Fruit fly (Drosophila melanogaster) whole organism, prepupa: ENCODE results near the gene tral.

ENCODE experiments used
- CG10631 ChIP-seq: fragments of 200-800 bp; sonication (Bioruptor generic); optimal IDR thresholded peaks from 2 replicates; lab custom pipeline; 2016; ENCODE audit warnings: missing biosample characterization, missing genetic modification characterization
- CG10669 ChIP-seq: fragments of 200-800 bp; sonication (Bioruptor generic); optimal IDR thresholded peaks from 3 replicates; lab custom pipeline; 2018; ENCODE audit warnings: missing biosample characterization, mild to moderate bottlenecking, missing genetic modification characterization, moderate library complexity
- CG11762 ChIP-seq: fragments of 200-800 bp; sonication (Bioruptor generic); optimal IDR thresholded peaks from 3 replicates; lab custom pipeline; 2016; ENCODE audit warnings: missing biosample characterization, missing genetic modification characterization; ENCODE audit not compliant: insufficient read depth
- CG11902 ChIP-seq: fragments of 200-800 bp; sonication (Bioruptor generic); optimal IDR thresholded peaks from 3 replicates; lab custom pipeline; 2016; ENCODE audit warnings: missing biosample characterization, missing genetic modification characterization
- CG15336 ChIP-seq: fragments of 200-800 bp; sonication (Bioruptor generic); IDR thresholded peaks from 2 replicates; pipeline ENCODE4 v1.3.6; 2022; ENCODE audit warnings: missing biosample characterization, missing genetic modification characterization
- CG1621 ChIP-seq: fragments of 200-800 bp; sonication (Bioruptor generic); optimal IDR thresholded peaks from 3 replicates; lab custom pipeline; 2018; ENCODE audit warnings: missing biosample characterization, mild to moderate bottlenecking, missing genetic modification characterization
- CG16779 ChIP-seq: fragments of 200-800 bp; sonication (Bioruptor generic); optimal IDR thresholded peaks from 3 replicates; lab custom pipeline; 2017; ENCODE audit warnings: missing biosample characterization, mild to moderate bottlenecking, missing genetic modification characterization
- CG3032 ChIP-seq: fragments of 200-800 bp; optimal IDR thresholded peaks from 2 replicates; lab custom pipeline; 2019; ENCODE audit warnings: missing biosample characterization, mild to moderate bottlenecking, missing genetic modification characterization, moderate library complexity
- CG31627 ChIP-seq: fragments of 200-800 bp; sonication (Bioruptor generic); optimal IDR thresholded peaks from 3 replicates; lab custom pipeline; 2016; ENCODE audit warnings: missing biosample characterization, missing genetic modification characterization
- CG34406 ChIP-seq: fragments of 200-800 bp; sonication (Bioruptor generic); optimal IDR thresholded peaks from 3 replicates; lab custom pipeline; 2016; ENCODE audit warnings: missing biosample characterization, missing genetic modification characterization
- CG3919 ChIP-seq: fragments of 200-800 bp; sonication (Bioruptor generic); optimal IDR thresholded peaks from 3 replicates; lab custom pipeline; 2016; ENCODE audit warnings: missing biosample characterization, missing genetic modification characterization
- CG4318 ChIP-seq: fragments of 200-800 bp; sonication (Bioruptor generic); optimal IDR thresholded peaks from 3 replicates; lab custom pipeline; 2017; ENCODE audit warnings: missing biosample characterization, mild to moderate bottlenecking, missing genetic modification characterization
- CG6163 ChIP-seq: fragments of 200-800 bp; sonication (Bioruptor generic); IDR thresholded peaks from 3 replicates; pipeline ENCODE4 v1.3.6; 2022; ENCODE audit warnings: missing biosample characterization, missing genetic modification characterization
- CG6276 ChIP-seq: fragments of 200-800 bp; sonication (Bioruptor generic); optimal IDR thresholded peaks from 2 replicates; lab custom pipeline; 2017; ENCODE audit warnings: missing biosample characterization, mild to moderate bottlenecking, missing genetic modification characterization
- CG6792 ChIP-seq: fragments of 200-800 bp; sonication (Bioruptor generic); optimal IDR thresholded peaks from 3 replicates; lab custom pipeline; 2016; ENCODE audit warnings: missing biosample characterization, missing genetic modification characterization
- CG6808 ChIP-seq: fragments of 200-800 bp; sonication (Bioruptor generic); optimal IDR thresholded peaks from 3 replicates; lab custom pipeline; 2017; ENCODE audit warnings: missing biosample characterization, missing genetic modification characterization, mild to moderate bottlenecking, moderate library complexity, missing genetic modification reagents
- CG6854 ChIP-seq: fragments of 200-800 bp; sonication (Bioruptor generic); optimal IDR thresholded peaks from 2 replicates; lab custom pipeline; 2017; ENCODE audit warnings: missing biosample characterization, mild to moderate bottlenecking, missing genetic modification characterization
- CG7368 ChIP-seq: fragments of 200-800 bp; sonication (Bioruptor generic); optimal IDR thresholded peaks from 3 replicates; lab custom pipeline; 2016; ENCODE audit warnings: missing biosample characterization, missing genetic modification characterization
- CG8119 ChIP-seq: fragments of 200-800 bp; sonication (Bioruptor generic); IDR thresholded peaks from 3 replicates; pipeline ENCODE4 v1.3.6; 2022; ENCODE audit warnings: missing biosample characterization, missing genetic modification characterization
- CG8319 ChIP-seq: fragments of 200-800 bp; sonication (Bioruptor generic); optimal IDR thresholded peaks from 3 replicates; lab custom pipeline; 2016; ENCODE audit warnings: missing biosample characterization, missing genetic modification characterization
- CG8632 ChIP-seq: fragments of 200-800 bp; sonication (Bioruptor generic); optimal IDR thresholded peaks from 3 replicates; lab custom pipeline; 2016; ENCODE audit warnings: missing biosample characterization, missing genetic modification characterization
- Eip93F ChIP-seq: fragments of 200-800 bp; sonication (Bioruptor generic); optimal IDR thresholded peaks from 2 replicates; lab custom pipeline; 2016; ENCODE audit warnings: missing biosample characterization, mild to moderate bottlenecking, missing genetic modification characterization
- Ets96B ChIP-seq: fragments of 200-800 bp; optimal IDR thresholded peaks from 2 replicates; lab custom pipeline; 2019; ENCODE audit warnings: missing biosample characterization, mild to moderate bottlenecking, missing genetic modification characterization, moderate library complexity
- Hr38 ChIP-seq: sonication (Bioruptor generic); optimal IDR thresholded peaks from 2 replicates; lab custom pipeline; 2016; ENCODE audit warnings: missing biosample characterization, missing genetic modification characterization
- OdsH ChIP-seq: fragments of 200-800 bp; sonication (Bioruptor generic); optimal IDR thresholded peaks from 3 replicates; lab custom pipeline; 2016; ENCODE audit warnings: missing biosample characterization, missing genetic modification characterization
- Smox ChIP-seq: fragments of 200-800 bp; sonication (Bioruptor generic); optimal IDR thresholded peaks from 3 replicates; lab custom pipeline; 2016; ENCODE audit warnings: missing biosample characterization, missing genetic modification characterization
- Sox102F ChIP-seq: fragments of 200-800 bp; sonication (Bioruptor generic); optimal IDR thresholded peaks from 2 replicates; lab custom pipeline; 2016; ENCODE audit warnings: missing biosample characterization, mild to moderate bottlenecking, missing genetic modification characterization
- Sox15 ChIP-seq: fragments of 200-800 bp; sonication (Bioruptor generic); optimal IDR thresholded peaks from 3 replicates; lab custom pipeline; 2016; ENCODE audit warnings: missing biosample characterization, missing genetic modification characterization
- achi ChIP-seq: fragments of 200-800 bp; sonication (Bioruptor generic); optimal IDR thresholded peaks from 3 replicates; lab custom pipeline; 2016; ENCODE audit warnings: missing biosample characterization, missing genetic modification characterization
- acj6 ChIP-seq: fragments of 200-800 bp; sonication (Bioruptor generic); optimal IDR thresholded peaks from 3 replicates; lab custom pipeline; 2016; ENCODE audit warnings: missing biosample characterization, missing genetic modification characterization
- cyc ChIP-seq: fragments of 200-800 bp; sonication (Bioruptor generic); optimal IDR thresholded peaks from 3 replicates; lab custom pipeline; 2016; ENCODE audit warnings: missing biosample characterization, missing genetic modification characterization
- dac ChIP-seq: fragments of 200-800 bp; sonication (Bioruptor generic); optimal IDR thresholded peaks from 2 replicates; lab custom pipeline; 2017; ENCODE audit warnings: missing biosample characterization, mild to moderate bottlenecking, missing genetic modification characterization
- dsx ChIP-seq: fragments of 200-800 bp; optimal IDR thresholded peaks from 3 replicates; lab custom pipeline; 2019; ENCODE audit warnings: missing biosample characterization, mild to moderate bottlenecking, missing genetic modification characterization, moderate library complexity; ENCODE audit not compliant: poor library complexity, severe bottlenecking
- eg ChIP-seq: fragments of 200-800 bp; sonication (Bioruptor generic); IDR thresholded peaks from 3 replicates; pipeline ENCODE4 v1.3.6; 2022; ENCODE audit warnings: missing biosample characterization, missing genetic modification characterization
- esn ChIP-seq: fragments of 200-800 bp; sonication (Bioruptor generic); optimal IDR thresholded peaks from 2 replicates; lab custom pipeline; 2016; ENCODE audit warnings: missing biosample characterization, mild to moderate bottlenecking, missing genetic modification characterization, moderate library complexity
- fd59A ChIP-seq: fragments of 200-800 bp; sonication (Bioruptor generic); optimal IDR thresholded peaks from 2 replicates; lab custom pipeline; 2017; ENCODE audit warnings: missing biosample characterization, mild to moderate bottlenecking, missing genetic modification characterization, missing genetic modification reagents
- fd85E ChIP-seq: fragments of 200-800 bp; sonication (Bioruptor generic); optimal IDR thresholded peaks from 3 replicates; lab custom pipeline; 2016; ENCODE audit warnings: missing biosample characterization, missing genetic modification characterization
- fkh ChIP-seq: fragments of 200-800 bp; sonication (Bioruptor generic); optimal IDR thresholded peaks from 3 replicates; lab custom pipeline; 2017; ENCODE audit warnings: missing biosample characterization, mild to moderate bottlenecking, missing genetic modification characterization, moderate library complexity
- net ChIP-seq: fragments of 200-800 bp; sonication (Bioruptor generic); optimal IDR thresholded peaks from 3 replicates; lab custom pipeline; 2016; ENCODE audit warnings: missing biosample characterization, missing genetic modification characterization
- pdm3 ChIP-seq: fragments of 200-800 bp; sonication (Bioruptor generic); optimal IDR thresholded peaks from 3 replicates; lab custom pipeline; 2016; ENCODE audit warnings: missing biosample characterization, missing genetic modification characterization
- salr ChIP-seq, 2 experiments: fragments of 200-800 bp; sonication (Bioruptor generic); optimal IDR thresholded peaks; 3 replicates each; lab custom pipeline; 2016 to 2018; ENCODE audit warnings: missing biosample characterization in 2 of 2, missing genetic modification characterization in 2 of 2, mild to moderate bottlenecking in 1 of 2
- spab ChIP-seq: fragments of 200-800 bp; sonication (Bioruptor generic); optimal IDR thresholded peaks from 2 replicates; lab custom pipeline; 2017; ENCODE audit warnings: missing biosample characterization, mild to moderate bottlenecking, missing genetic modification characterization, missing genetic modification reagents
- topi ChIP-seq: fragments of 200-800 bp; sonication (Bioruptor generic); optimal IDR thresholded peaks from 3 replicates; lab custom pipeline; 2016; ENCODE audit warnings: missing biosample characterization, missing genetic modification characterization
- vri ChIP-seq: fragments of 200-800 bp; sonication (Bioruptor generic); optimal IDR thresholded peaks from 3 replicates; lab custom pipeline; 2016; ENCODE audit warnings: missing biosample characterization, mild to moderate bottlenecking, missing genetic modification characterization

Gene tral

dm6 chr3L:12501249-12501648, 13.6 kb upstream of the tral start, which contains the start of the genes CG10638 and CG10681 (continued):
- TF ChIP-seq pdm3 (GFP tag; lab: Kevin White, UChicago) (no peak), net (GFP tag; lab: Kevin White, UChicago) (no peak)
- TF ChIP-seq, all 60 proteins: peak for 27

dm6 chr3L:12503865-12504650, 10.8 kb upstream of the tral start, which contains the start of the genes CG10646 and vih:
Gene CG10646 (minus strand): TSS chr3L:12503894.
Gene vih (plus strand): TSS chr3L:12504292.
- no peak for TF ChIP-seq achi (GFP tag; lab: Kevin White, UChicago)
- no peak for TF ChIP-seq Smox (GFP tag; lab: Kevin White, UChicago)
- 0 out of 3 replicates have a peak, but pooled peaks have one; percentile 18 for TF ChIP-seq CG6163 (GFP tag; lab: Robert Waterston, UW)
- no peak for TF ChIP-seq CG11902 (GFP tag; lab: Kevin White, UChicago)
- TF ChIP-seq Eip93F = peak; percentile 52
- peak; percentile 19 for TF ChIP-seq CG34406 (GFP tag; lab: Kevin White, UChicago)
- peak; percentile 54 for TF ChIP-seq cyc (GFP tag; lab: Kevin White, UChicago)
- peak; percentile 21 for TF ChIP-seq CG3032 (tag; lab: Kevin White, UChicago)
- TF ChIP-seq eg (GFP tag; lab: Robert Waterston, UW) = no peak
- peak; percentile 8 for TF ChIP-seq CG11762 (GFP tag; lab: Kevin White, UChicago)
- no peak for TF ChIP-seq dsx
- no peak for TF ChIP-seq Sox102F (GFP tag; lab: Kevin White, UChicago)
- peak; percentile 4 for TF ChIP-seq Ets96B (tag; lab: Kevin White, UChicago)
- peak; percentile 54 for TF ChIP-seq CG3919 (GFP tag; lab: Kevin White, UChicago)
- TF ChIP-seq salr (GFP tag; optimal IDR thresholded peaks at IDR 0.05; lab: Kevin White, UChicago) = no peak
- TF ChIP-seq CG16779 = no peak
- no peak for TF ChIP-seq fd59A
- TF ChIP-seq CG8119 (GFP tag; lab: Robert Waterston, UW) = peak; percentile 32; the same call in 1 of the 3 replicates
- no peak for TF ChIP-seq CG4318 (GFP tag; lab: Kevin White, UChicago)
- peak; percentile 11 for TF ChIP-seq CG1621
- no peak for TF ChIP-seq CG10631 (GFP tag; lab: Kevin White, UChicago)
- peak; percentile 21 for TF ChIP-seq CG6792 (GFP tag; lab: Kevin White, UChicago)
- TF ChIP-seq CG10669 (GFP tag; lab: Kevin White, UChicago) = no peak
- no peak for TF ChIP-seq dac
- TF ChIP-seq CG6854 (GFP tag; lab: Kevin White, UChicago) = no peak
- no peak for TF ChIP-seq OdsH (GFP tag; lab: Kevin White, UChicago)
- no peak for TF ChIP-seq CG7368 (GFP tag; lab: Kevin White, UChicago)
- TF ChIP-seq spab = no peak
- no peak for TF ChIP-seq CG8632 (GFP tag; lab: Kevin White, UChicago)
- TF ChIP-seq Sox15 (GFP tag; lab: Kevin White, UChicago) = no peak
- peak; percentile 54 for TF ChIP-seq esn
- TF ChIP-seq CG15336 (GFP tag; lab: Robert Waterston, UW) = 0 out of 2 replicates have a peak, but pooled peaks have one; percentile 35
- no peak for TF ChIP-seq CG6276
- TF ChIP-seq fd85E (GFP tag; lab: Kevin White, UChicago) = no peak
- peak; percentile 45 for TF ChIP-seq fkh
- peak; percentile 31 for TF ChIP-seq CG31627

- no peak for TF ChIP-seq Ets96B (tag; lab: Kevin White, UChicago)
- no peak for TF ChIP-seq CG1621
- no peak for TF ChIP-seq salr (GFP tag; optimal IDR thresholded peaks at IDR 0.05; lab: Kevin White, UChicago)
- no peak for TF ChIP-seq Hr38 (GFP tag; lab: Kevin White, UChicago)
- no peak for TF ChIP-seq CG8319 (GFP tag; lab: Kevin White, UChicago)
- no peak for TF ChIP-seq CG6808 (GFP tag; lab: Kevin White, UChicago)
- no peak for TF ChIP-seq acj6
- TF ChIP-seq vri (GFP tag; lab: Kevin White, UChicago) = no peak
- no peak for TF ChIP-seq topi (GFP tag; lab: Kevin White, UChicago)
- no peak for TF ChIP-seq CG8119 (GFP tag; lab: Robert Waterston, UW)
Observed at dm6 chr3L:12505990-12506389, 8.9 kb upstream of the tral start.
